Fruit fly (Drosophila melanogaster) whole organism, prepupa: ENCODE data around the gene CG43333.
A peak's percentile ranks its signal among the peaks of the same experiment; 100 is the strongest.

ENCODE experiments used
- Blimp-1 ChIP-seq: fragments of 200-800 bp; sonication (Bioruptor generic); optimal IDR thresholded peaks from 3 replicates; lab custom pipeline; 2017; ENCODE audit warnings: missing biosample characterization, missing genetic modification characterization, mild to moderate bottlenecking, moderate library complexity, missing genetic modification reagents
- CG10669 ChIP-seq: fragments of 200-800 bp; sonication (Bioruptor generic); optimal IDR thresholded peaks from 3 replicates; lab custom pipeline; 2018; ENCODE audit warnings: missing biosample characterization, mild to moderate bottlenecking, missing genetic modification characterization, moderate library complexity
- CG11762 ChIP-seq: fragments of 200-800 bp; sonication (Bioruptor generic); optimal IDR thresholded peaks from 3 replicates; lab custom pipeline; 2016; ENCODE audit warnings: missing biosample characterization, missing genetic modification characterization; ENCODE audit not compliant: insufficient read depth
- CG1621 ChIP-seq: fragments of 200-800 bp; sonication (Bioruptor generic); optimal IDR thresholded peaks from 3 replicates; lab custom pipeline; 2018; ENCODE audit warnings: missing biosample characterization, mild to moderate bottlenecking, missing genetic modification characterization
- CG16779 ChIP-seq: fragments of 200-800 bp; sonication (Bioruptor generic); optimal IDR thresholded peaks from 3 replicates; lab custom pipeline; 2017; ENCODE audit warnings: missing biosample characterization, mild to moderate bottlenecking, missing genetic modification characterization
- CG3032 ChIP-seq: fragments of 200-800 bp; optimal IDR thresholded peaks from 2 replicates; lab custom pipeline; 2019; ENCODE audit warnings: missing biosample characterization, mild to moderate bottlenecking, missing genetic modification characterization, moderate library complexity
- CG31627 ChIP-seq: fragments of 200-800 bp; sonication (Bioruptor generic); optimal IDR thresholded peaks from 3 replicates; lab custom pipeline; 2016; ENCODE audit warnings: missing biosample characterization, missing genetic modification characterization
- CG32006 ChIP-seq: fragments of 200-800 bp; sonication (Bioruptor generic); optimal IDR thresholded peaks from 3 replicates; lab custom pipeline; 2017; ENCODE audit warnings: missing biosample characterization, mild to moderate bottlenecking, missing genetic modification characterization
- CG34406 ChIP-seq: fragments of 200-800 bp; sonication (Bioruptor generic); optimal IDR thresholded peaks from 3 replicates; lab custom pipeline; 2016; ENCODE audit warnings: missing biosample characterization, missing genetic modification characterization
- CG3919 ChIP-seq: fragments of 200-800 bp; sonication (Bioruptor generic); optimal IDR thresholded peaks from 3 replicates; lab custom pipeline; 2016; ENCODE audit warnings: missing biosample characterization, missing genetic modification characterization
- CG6163 ChIP-seq: fragments of 200-800 bp; sonication (Bioruptor generic); IDR thresholded peaks from 3 replicates; pipeline ENCODE4 v1.3.6; 2022; ENCODE audit warnings: missing biosample characterization, missing genetic modification characterization
- CG6792 ChIP-seq: fragments of 200-800 bp; sonication (Bioruptor generic); optimal IDR thresholded peaks from 3 replicates; lab custom pipeline; 2016; ENCODE audit warnings: missing biosample characterization, missing genetic modification characterization
- CG6808 ChIP-seq: fragments of 200-800 bp; sonication (Bioruptor generic); optimal IDR thresholded peaks from 3 replicates; lab custom pipeline; 2017; ENCODE audit warnings: missing biosample characterization, missing genetic modification characterization, mild to moderate bottlenecking, moderate library complexity, missing genetic modification reagents
- CG6854 ChIP-seq: fragments of 200-800 bp; sonication (Bioruptor generic); optimal IDR thresholded peaks from 2 replicates; lab custom pipeline; 2017; ENCODE audit warnings: missing biosample characterization, mild to moderate bottlenecking, missing genetic modification characterization
- CG7368 ChIP-seq: fragments of 200-800 bp; sonication (Bioruptor generic); optimal IDR thresholded peaks from 3 replicates; lab custom pipeline; 2016; ENCODE audit warnings: missing biosample characterization, missing genetic modification characterization
- CG8119 ChIP-seq: fragments of 200-800 bp; sonication (Bioruptor generic); IDR thresholded peaks from 3 replicates; pipeline ENCODE4 v1.3.6; 2022; ENCODE audit warnings: missing biosample characterization, missing genetic modification characterization
- CG9139 ChIP-seq: fragments of 200-800 bp; sonication (Bioruptor generic); optimal IDR thresholded peaks from 3 replicates; lab custom pipeline; 2017; ENCODE audit warnings: missing biosample characterization, mild to moderate bottlenecking, missing genetic modification characterization
- Eip78C ChIP-seq: fragments of 200-800 bp; sonication (Bioruptor generic); peaks from one replicate; lab custom pipeline; 2016; ENCODE audit warnings: missing biosample characterization, missing genetic modification characterization
- Ets96B ChIP-seq: fragments of 200-800 bp; optimal IDR thresholded peaks from 2 replicates; lab custom pipeline; 2019; ENCODE audit warnings: missing biosample characterization, mild to moderate bottlenecking, missing genetic modification characterization, moderate library complexity
- Gug ChIP-seq: fragments of 200-800 bp; sonication (Bioruptor generic); IDR thresholded peaks from 2 replicates; pipeline ENCODE4 v1.3.6; 2022; ENCODE audit warnings: missing biosample characterization, missing genetic modification characterization
- Hr4 ChIP-seq: fragments of 200-800 bp; sonication (Bioruptor generic); optimal IDR thresholded peaks from 3 replicates; lab custom pipeline; 2016; ENCODE audit warnings: missing biosample characterization, missing genetic modification characterization
- Met ChIP-seq: fragments of 200-800 bp; sonication (Bioruptor generic); optimal IDR thresholded peaks from 3 replicates; lab custom pipeline; 2016; ENCODE audit warnings: missing biosample characterization, missing genetic modification characterization
- OdsH ChIP-seq: fragments of 200-800 bp; sonication (Bioruptor generic); optimal IDR thresholded peaks from 3 replicates; lab custom pipeline; 2016; ENCODE audit warnings: missing biosample characterization, missing genetic modification characterization
- Sox14 ChIP-seq: fragments of 200-800 bp; sonication (Bioruptor generic); optimal IDR thresholded peaks from 3 replicates; lab custom pipeline; 2016; ENCODE audit warnings: missing biosample characterization, missing genetic modification characterization
- Sox15 ChIP-seq: fragments of 200-800 bp; sonication (Bioruptor generic); optimal IDR thresholded peaks from 3 replicates; lab custom pipeline; 2016; ENCODE audit warnings: missing biosample characterization, missing genetic modification characterization
- achi ChIP-seq: fragments of 200-800 bp; sonication (Bioruptor generic); optimal IDR thresholded peaks from 3 replicates; lab custom pipeline; 2016; ENCODE audit warnings: missing biosample characterization, missing genetic modification characterization
- acj6 ChIP-seq: fragments of 200-800 bp; sonication (Bioruptor generic); optimal IDR thresholded peaks from 3 replicates; lab custom pipeline; 2016; ENCODE audit warnings: missing biosample characterization, missing genetic modification characterization
- dac ChIP-seq: fragments of 200-800 bp; sonication (Bioruptor generic); optimal IDR thresholded peaks from 2 replicates; lab custom pipeline; 2017; ENCODE audit warnings: missing biosample characterization, mild to moderate bottlenecking, missing genetic modification characterization
- eg ChIP-seq: fragments of 200-800 bp; sonication (Bioruptor generic); IDR thresholded peaks from 3 replicates; pipeline ENCODE4 v1.3.6; 2022; ENCODE audit warnings: missing biosample characterization, missing genetic modification characterization
- fd59A ChIP-seq: fragments of 200-800 bp; sonication (Bioruptor generic); optimal IDR thresholded peaks from 2 replicates; lab custom pipeline; 2017; ENCODE audit warnings: missing biosample characterization, mild to moderate bottlenecking, missing genetic modification characterization, missing genetic modification reagents
- pdm3 ChIP-seq: fragments of 200-800 bp; sonication (Bioruptor generic); optimal IDR thresholded peaks from 3 replicates; lab custom pipeline; 2016; ENCODE audit warnings: missing biosample characterization, missing genetic modification characterization
- salr ChIP-seq, 2 experiments: fragments of 200-800 bp; sonication (Bioruptor generic); optimal IDR thresholded peaks; 3 replicates each; lab custom pipeline; 2016 to 2018; ENCODE audit warnings: missing biosample characterization in 2 of 2, missing genetic modification characterization in 2 of 2, mild to moderate bottlenecking in 1 of 2
- spab ChIP-seq: fragments of 200-800 bp; sonication (Bioruptor generic); optimal IDR thresholded peaks from 2 replicates; lab custom pipeline; 2017; ENCODE audit warnings: missing biosample characterization, mild to moderate bottlenecking, missing genetic modification characterization, missing genetic modification reagents
- ss ChIP-seq, 2 experiments: fragments of 200-800 bp; sonication (Bioruptor generic); optimal IDR thresholded peaks; 2 replicates in 1 of 2; 3 replicates in 1 of 2; lab custom pipeline; 2017 to 2018; ENCODE audit warnings: mild to moderate bottlenecking in 2 of 2, missing biosample characterization in 2 of 2, missing genetic modification characterization in 2 of 2, moderate library complexity in 1 of 2
- svp ChIP-seq: fragments of 200-800 bp; sonication (Bioruptor generic); peaks from one replicate; lab custom pipeline; 2016; ENCODE audit warnings: missing biosample characterization, missing genetic modification characterization
- vri ChIP-seq: fragments of 200-800 bp; sonication (Bioruptor generic); optimal IDR thresholded peaks from 3 replicates; lab custom pipeline; 2016; ENCODE audit warnings: missing biosample characterization, mild to moderate bottlenecking, missing genetic modification characterization

Gene CG43333

DNA sequence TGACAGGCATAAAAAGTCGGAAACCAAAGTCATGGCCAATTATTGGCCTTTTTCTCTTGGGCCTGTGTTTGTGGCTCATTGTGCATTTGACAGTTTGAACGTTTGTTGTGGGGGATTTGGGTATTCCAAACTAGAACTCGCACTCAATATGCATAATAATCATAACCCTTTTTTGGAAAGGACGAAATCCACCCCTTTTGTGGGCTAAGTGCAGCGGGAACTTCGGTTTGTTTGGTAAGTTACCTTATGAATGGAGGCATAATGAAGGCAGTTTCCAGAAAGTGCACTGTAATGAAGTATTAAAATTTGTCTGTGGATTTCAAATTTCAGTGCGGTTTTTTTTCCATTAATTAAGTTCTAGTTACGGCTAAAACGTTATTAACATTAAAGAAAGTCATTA, 17.9 kb upstream of the CG43333 start:
- TF ChIP-seq svp (GFP tag; lab: Kevin White, UChicago) (peak; percentile 46), vri (GFP tag; lab: Kevin White, UChicago) (no peak), Gug (0 out of 2 replicates have a peak, but pooled peaks have one; percentile 33), Ets96B (tag; lab: Kevin White, UChicago) (no peak), Hr4 (GFP tag; lab: Kevin White, UChicago) (peak; percentile 41), Met (no peak), CG1621 (tag; lab: Kevin White, UChicago) (no peak), CG31627 (GFP tag; lab: Kevin White, UChicago) (peak; percentile 11), CG9139 (GFP tag; lab: Kevin White, UChicago) (no peak), CG6792 (GFP tag; lab: Kevin White, UChicago) (no peak), Eip78C (GFP tag; lab: Kevin White, UChicago) (peak; percentile 68), CG6163 (peak; percentile 34; the same call in 1 of the 3 replicates), CG16779 (tag; lab: Kevin White, UChicago) (no peak), pdm3 (GFP tag; lab: Kevin White, UChicago) (no peak), CG8119 (GFP tag; lab: Robert Waterston, UW) (0 out of 3 replicates have a peak, but pooled peaks have one; percentile 37), CG11762 (GFP tag; lab: Kevin White, UChicago) (no peak), CG6808 (GFP tag; lab: Kevin White, UChicago) (no peak), Sox15 (no peak), Sox14 (GFP tag; lab: Kevin White, UChicago) (peak; percentile 10), acj6 (GFP tag; lab: Kevin White, UChicago) (peak; percentile 21), achi (GFP tag; lab: Kevin White, UChicago) (peak; percentile 19), salr (GFP tag; optimal IDR thresholded peaks at IDR 0.05; lab: Kevin White, UChicago) (peak in 1 of 2 experiments; percentile 31), OdsH (GFP tag; lab: Kevin White, UChicago) (no peak), CG32006 (GFP tag; lab: Kevin White, UChicago) (peak; percentile 36), CG34406 (GFP tag; lab: Kevin White, UChicago) (no peak)

DNA sequence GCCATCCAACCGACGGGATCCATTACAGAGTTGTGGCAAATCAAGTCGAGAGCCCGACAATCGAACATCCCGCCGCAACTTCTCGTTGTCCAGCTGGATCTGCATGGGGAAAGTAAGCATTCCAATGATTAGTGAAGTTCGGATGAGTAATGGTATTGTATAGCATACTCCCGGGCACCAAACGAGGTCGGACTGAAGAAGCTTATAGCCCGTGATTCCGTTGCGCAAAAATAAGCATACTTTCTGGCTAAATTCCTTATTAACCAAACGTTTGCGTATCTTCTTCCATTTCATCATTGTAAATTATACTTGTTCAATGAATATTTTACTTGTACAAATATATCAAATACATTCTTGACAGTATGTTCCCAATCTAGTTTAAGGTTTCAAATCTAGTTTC, 16.7 kb upstream of the CG43333 start:
- no peak for TF ChIP-seq fd59A (GFP tag; lab: Kevin White, UChicago)
- TF ChIP-seq ss (GFP tag; optimal IDR thresholded peaks at IDR 0.05; lab: Kevin White, UChicago): no peak
- TF ChIP-seq spab: no peak
- TF ChIP-seq CG10669: no peak
- no peak for TF ChIP-seq CG3032 (tag; lab: Kevin White, UChicago)
- TF ChIP-seq Ets96B (tag; lab: Kevin White, UChicago): no peak
- TF ChIP-seq CG6854 (GFP tag; lab: Kevin White, UChicago): no peak
- TF ChIP-seq Gug: no peak
- no peak for TF ChIP-seq dac (GFP tag; lab: Kevin White, UChicago)
- no peak for TF ChIP-seq Met
- no peak for TF ChIP-seq svp (GFP tag; lab: Kevin White, UChicago)
- TF ChIP-seq achi (GFP tag; lab: Kevin White, UChicago): no peak
- TF ChIP-seq CG3919 (GFP tag; lab: Kevin White, UChicago): no peak
- no peak for TF ChIP-seq salr (GFP tag; optimal IDR thresholded peaks at IDR 0.05; lab: Kevin White, UChicago)
- TF ChIP-seq Sox14 (GFP tag; lab: Kevin White, UChicago): no peak
- no peak for TF ChIP-seq eg (GFP tag; lab: Robert Waterston, UW)
- no peak for TF ChIP-seq CG9139 (GFP tag; lab: Kevin White, UChicago)

DNA sequence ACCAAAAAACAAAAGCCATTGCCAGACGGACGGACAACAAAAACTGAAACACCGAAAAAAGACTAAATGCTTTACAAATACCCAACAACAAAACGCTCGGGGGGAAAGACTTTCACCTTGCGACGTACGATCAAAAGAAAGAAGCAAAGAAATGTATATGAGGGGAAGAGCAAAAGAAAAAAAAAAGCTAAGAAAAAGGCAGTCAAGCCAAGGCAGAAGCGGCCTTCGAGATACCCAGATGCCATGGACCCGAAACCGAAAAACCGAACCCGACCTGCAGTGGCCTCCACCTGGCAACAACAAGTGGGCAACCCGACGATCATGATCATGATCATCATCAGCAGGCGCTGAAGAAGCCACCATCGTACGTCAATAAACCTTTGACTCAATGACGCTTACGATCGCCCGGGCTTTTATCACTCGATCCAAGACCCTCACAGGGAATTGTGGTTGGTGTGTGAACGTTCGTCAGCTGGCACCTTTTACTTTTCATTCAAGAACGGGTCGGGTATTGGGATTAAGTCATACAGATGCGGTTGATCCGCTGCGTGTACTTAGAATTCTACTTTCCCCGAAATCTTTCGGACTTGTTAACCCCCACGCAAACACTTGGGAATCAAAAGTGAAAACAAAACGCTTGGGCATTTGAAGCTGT, 2.5 kb upstream of the CG43333 start:
- TF ChIP-seq CG6792 (GFP tag; lab: Kevin White, UChicago) (no peak), CG7368 (GFP tag; lab: Kevin White, UChicago) (no peak), CG34406 (GFP tag; lab: Kevin White, UChicago) (no peak), CG6854 (GFP tag; lab: Kevin White, UChicago) (peak; percentile 74), dac (GFP tag; lab: Kevin White, UChicago) (no peak), OdsH (GFP tag; lab: Kevin White, UChicago) (no peak), svp (GFP tag; lab: Kevin White, UChicago) (peak; percentile 29), CG31627 (GFP tag; lab: Kevin White, UChicago) (no peak), CG32006 (GFP tag; lab: Kevin White, UChicago) (no peak), Blimp-1 (GFP tag; lab: Kevin White, UChicago) (peak; percentile 83)
